Fruit fly (Drosophila melanogaster): ENCODE measurements around the gene CG10555.

CG10555 gene

dm6 chrX:8444883-8445572, 46.3 kb downstream of the CG10555 start (continued):
- peak; percentile 49 for TF ChIP-seq CG4424 (GFP tag; optimal IDR thresholded peaks at IDR 0.05)
- no peak for TF ChIP-seq yki (optimal IDR thresholded peaks at IDR 0.05)
- no peak for TF ChIP-seq Bteb2 (GFP tag; optimal IDR thresholded peaks at IDR 0.05)
- peak; percentile 45 for TF ChIP-seq CG13775 (GFP tag; optimal IDR thresholded peaks at IDR 0.05)
- TF ChIP-seq CG7928 (GFP tag; optimal IDR thresholded peaks at IDR 0.05) = no peak
- TF ChIP-seq rib (GFP tag; IDR thresholded peaks at IDR 0.05) = no peak
- TF ChIP-seq CG10979 (tag; optimal IDR thresholded peaks at IDR 0.05) = peak; percentile 86
- TF ChIP-seq grau (tag; optimal IDR thresholded peaks at IDR 0.05) = peak; percentile 81
- TF ChIP-seq CG8281 (tag; optimal IDR thresholded peaks at IDR 0.05) = peak; percentile 7
- TF ChIP-seq CG9215 (GFP tag; IDR thresholded peaks at IDR 0.05) = no peak
- TF ChIP-seq lmd (GFP tag; IDR thresholded peaks at IDR 0.05) = peak; percentile 24; the same call in 1 of the 2 replicates
- TF ChIP-seq CG6689 (GFP tag; IDR thresholded peaks at IDR 0.05) = peak; percentile 62; the same call in 1 of the 2 replicates
- TF ChIP-seq CG12744 (GFP tag; optimal IDR thresholded peaks at IDR 0.05) = no peak
- no peak for TF ChIP-seq Tbp (GFP tag; optimal IDR thresholded peaks at IDR 0.05)
- peak; percentile 36; the same call in 1 of the 2 replicates for TF ChIP-seq vvl (GFP tag; IDR thresholded peaks at IDR 0.05)
- peak; percentile 64 for TF ChIP-seq CG17328 (GFP tag; IDR thresholded peaks at IDR 0.05)
- TF ChIP-seq zfh1 (GFP tag; IDR thresholded peaks at IDR 0.05) = no peak
- no peak for TF ChIP-seq CG6854 (GFP tag; optimal IDR thresholded peaks at IDR 0.05)
- TF ChIP-seq cg (GFP tag; optimal IDR thresholded peaks at IDR 0.05) = peak; percentile 54
- peak; percentile 81 for TF ChIP-seq Ssrp (tag; optimal IDR thresholded peaks at IDR 0.05)
- no peak for TF ChIP-seq CG12071 (GFP tag; optimal IDR thresholded peaks at IDR 0.05)
- TF ChIP-seq twi (tag; optimal IDR thresholded peaks at IDR 0.05) = peak; percentile 56
- TF ChIP-seq HLH3B (GFP tag; IDR thresholded peaks at IDR 0.05) = peak; percentile 46; the same call in 1 of the 2 replicates
- TF ChIP-seq CG7556 (GFP tag; optimal IDR thresholded peaks at IDR 0.05) = peak; percentile 66
- TF ChIP-seq CG30020 (tag; optimal IDR thresholded peaks at IDR 0.05) = peak; percentile 27
- TF ChIP-seq wdn (GFP tag; IDR thresholded peaks at IDR 0.05) = no peak
- TF ChIP-seq oc (tag; optimal IDR thresholded peaks at IDR 0.05) = peak; percentile 14
- TF ChIP-seq so (GFP tag; IDR thresholded peaks at IDR 0.05) = 0 out of 3 replicates have a peak, but pooled peaks have one; percentile 37
- TF ChIP-seq corto (GFP tag; optimal IDR thresholded peaks at IDR 0.05) = no peak
- no peak for TF ChIP-seq Aef1 (GFP tag; IDR thresholded peaks at IDR 0.05)
- no peak for TF ChIP-seq vfl (GFP tag; optimal IDR thresholded peaks at IDR 0.05)
- TF ChIP-seq D19A (tag; optimal IDR thresholded peaks at IDR 0.05) = peak; percentile 77
- no peak for TF ChIP-seq CG9609 (GFP tag; optimal IDR thresholded peaks at IDR 0.05)
- TF ChIP-seq dmrt11E (tag; optimal IDR thresholded peaks at IDR 0.05) = peak; percentile 92
- no peak for TF ChIP-seq Neu2 (GFP tag; optimal IDR thresholded peaks at IDR 0.05; ENCODE audit: borderline replicate concordance)
- no peak for TF ChIP-seq Trl (optimal IDR thresholded peaks at IDR 0.05)
- no peak for TF ChIP-seq Trl (GFP tag; optimal IDR thresholded peaks at IDR 0.05)
- TF ChIP-seq CG32532 (GFP tag; IDR thresholded peaks at IDR 0.05) = no peak
- TF ChIP-seq her (GFP tag; optimal IDR thresholded peaks at IDR 0.05) = no peak
- TF ChIP-seq gt (GFP tag; IDR thresholded peaks at IDR 0.05) = no peak
- TF ChIP-seq Atf6 (GFP tag; IDR thresholded peaks at IDR 0.05) = 0 out of 2 replicates have a peak, but pooled peaks have one; percentile 13
- TF ChIP-seq esg (GFP tag; conservative IDR thresholded peaks at IDR 0.05) = 0 out of 2 replicates have a peak, but pooled peaks have one; percentile 17
- TF ChIP-seq Med (GFP tag) = peak; percentile 76
- no peak for TF ChIP-seq jumu (GFP tag; optimal IDR thresholded peaks at IDR 0.05)
- no peak for TF ChIP-seq klu (GFP tag; IDR thresholded peaks at IDR 0.05)
- no peak for TF ChIP-seq prd (optimal IDR thresholded peaks at IDR 0.05)
- TF ChIP-seq prd (GFP tag; IDR thresholded peaks at IDR 0.05) = peak; percentile 66
- no peak for TF ChIP-seq Hr78 (GFP tag; optimal IDR thresholded peaks at IDR 0.05)
- TF ChIP-seq Usf (GFP tag; optimal IDR thresholded peaks at IDR 0.05) = peak; percentile 11
- no peak for TF ChIP-seq luna (GFP tag; optimal IDR thresholded peaks at IDR 0.05)
- TF ChIP-seq dpn (GFP tag; optimal IDR thresholded peaks at IDR 0.05) = no peak
- no peak for TF ChIP-seq C15 (GFP tag; IDR thresholded peaks at IDR 0.05)
